Worm (Caenorhabditis elegans): ENCODE results near the gene ugt-4.

Gene ugt-4

DNA sequence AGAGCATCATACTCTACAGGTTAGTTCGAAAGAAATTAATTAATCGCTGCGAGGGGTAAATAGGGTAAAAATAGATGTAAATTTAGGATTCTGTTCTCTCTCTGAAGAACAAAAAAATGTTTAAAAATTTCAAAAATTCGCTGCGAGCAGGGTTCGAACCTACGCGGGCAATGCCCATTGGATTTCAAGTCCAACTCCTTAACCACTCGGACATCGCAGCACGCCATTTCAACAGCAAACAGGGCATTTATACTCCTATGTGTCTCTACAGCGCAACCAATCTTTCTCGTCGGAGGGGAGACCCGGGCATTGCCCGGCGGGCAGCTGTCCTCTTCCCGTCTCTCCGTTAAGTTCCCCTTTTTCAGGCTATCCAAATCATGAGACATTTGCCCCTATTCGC, 14.9 kb downstream of the ugt-4 start (continued):
- TF ChIP-seq ama-1 (optimal IDR thresholded peaks at IDR 0.05), result no peak
- no peak for TF ChIP-seq nhr-23 (tag; optimal IDR thresholded peaks at IDR 0.05)
- peak; percentile 70 for TF ChIP-seq nhr-129 (tag; optimal IDR thresholded peaks at IDR 0.05)
- TF ChIP-seq sem-4 (tag; optimal IDR thresholded peaks at IDR 0.05), result no peak
- no peak for TF ChIP-seq mab-5 (tag; optimal IDR thresholded peaks at IDR 0.05)
- no peak for TF ChIP-seq nhr-6 (tag; optimal IDR thresholded peaks at IDR 0.05)

DNA sequence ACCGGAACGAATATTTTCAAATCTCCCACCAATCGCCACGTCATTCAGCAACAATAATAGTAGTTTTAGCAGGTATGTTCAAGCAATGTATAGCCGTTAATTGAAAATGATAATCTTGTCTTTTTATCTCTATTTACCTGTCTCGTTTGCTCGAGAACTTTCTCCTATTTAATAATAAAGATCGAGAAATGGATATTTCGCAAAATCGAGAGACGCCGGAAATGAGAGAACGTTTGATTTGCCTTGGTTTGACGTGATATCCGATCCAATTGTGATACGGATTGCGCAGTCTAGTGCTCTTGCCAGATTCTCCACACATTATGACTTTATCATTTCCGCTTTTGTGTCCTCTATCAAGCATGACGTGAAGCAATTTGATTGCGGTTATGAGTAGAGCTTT, 21.3 kb downstream of the ugt-4 start:
- TF ChIP-seq sem-4 (tag; optimal IDR thresholded peaks at IDR 0.05) (no peak), nhr-23 (tag; optimal IDR thresholded peaks at IDR 0.05) (no peak), peb-1 (tag; optimal IDR thresholded peaks at IDR 0.05) (no peak), nhr-10 (tag; optimal IDR thresholded peaks at IDR 0.05) (no peak), crh-2 (tag; optimal IDR thresholded peaks at IDR 0.05) (no peak), ztf-11 (tag; optimal IDR thresholded peaks at IDR 0.05) (no peak), ceh-82 (tag; optimal IDR thresholded peaks at IDR 0.05) (no peak), ztf-4 (tag; optimal IDR thresholded peaks at IDR 0.05) (no peak), unc-62 (GFP tag; optimal IDR thresholded peaks at IDR 0.05) (no peak), ztf-1 (GFP tag; conservative IDR thresholded peaks at IDR 0.05) (no peak), blmp-1 (tag; optimal IDR thresholded peaks at IDR 0.05; ENCODE audit: insufficient read depth) (no peak), nhr-21 (tag; optimal IDR thresholded peaks at IDR 0.05) (no peak)

- TF ChIP-seq elt-3 (tag; optimal IDR thresholded peaks at IDR 0.05) (no peak), nhr-6 (tag; optimal IDR thresholded peaks at IDR 0.05) (no peak), blmp-1 (tag; optimal IDR thresholded peaks at IDR 0.05; ENCODE audit: insufficient read depth) (no peak), alr-1 (tag; optimal IDR thresholded peaks at IDR 0.05) (no peak), unc-39 (tag; optimal IDR thresholded peaks at IDR 0.05) (no peak), nhr-10 (tag; optimal IDR thresholded peaks at IDR 0.05) (no peak), fos-1 (tag; optimal IDR thresholded peaks at IDR 0.05) (no peak), sma-3 (GFP tag; optimal IDR thresholded peaks at IDR 0.05) (no peak), zag-1 (tag; optimal IDR thresholded peaks at IDR 0.05) (no peak), nhr-23 (tag; optimal IDR thresholded peaks at IDR 0.05) (no peak), ceh-82 (tag; optimal IDR thresholded peaks at IDR 0.05) (no peak), ama-1 (optimal IDR thresholded peaks at IDR 0.05) (no peak), Y55F3AM.14 (GFP tag; optimal IDR thresholded peaks at IDR 0.05) (no peak), F13H6.1 (tag; optimal IDR thresholded peaks at IDR 0.05) (no peak), skn-1 (tag; optimal IDR thresholded peaks at IDR 0.05) (no peak), unc-55 (GFP tag; optimal IDR thresholded peaks at IDR 0.05) (no peak), dmd-4 (tag; optimal IDR thresholded peaks at IDR 0.05) (no peak), ztf-1 (GFP tag; conservative IDR thresholded peaks at IDR 0.05) (no peak), sma-9 (GFP tag; optimal IDR thresholded peaks at IDR 0.05) (no peak), sma-9 (tag; optimal IDR thresholded peaks at IDR 0.05) (no peak)
Observed at ce11 chrV:12773222-12773621, 21.9 kb downstream of the ugt-4 start, which contains the start of gene ZC455.1. Gene ZC455.1, plus strand, starts transcription at chrV:12773522.

DNA sequence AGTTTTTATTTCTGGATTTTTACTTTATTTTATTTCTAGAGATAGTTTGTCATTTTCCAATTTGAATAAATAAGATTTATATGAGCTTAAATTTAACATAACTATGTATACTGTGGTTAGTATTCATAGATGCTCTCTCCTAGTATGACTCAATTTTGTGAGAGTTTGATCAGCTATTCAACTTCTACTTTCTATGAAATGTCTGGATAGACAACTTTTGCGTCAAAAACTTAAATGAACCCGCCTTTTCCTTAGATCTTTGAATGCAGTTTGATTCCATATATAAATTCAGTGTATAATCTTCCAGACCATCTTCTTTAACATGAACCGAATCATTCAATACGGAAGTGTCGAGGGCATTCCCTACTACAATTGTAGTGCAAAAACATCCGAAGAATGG, 26.2 kb downstream of the ugt-4 start, which contains the start of gene srt-43:
TSS of gene srt-43 (plus strand) at position 301 of the 400 bp plus-strand sequence.
- TF ChIP-seq ztf-4 (tag; optimal IDR thresholded peaks at IDR 0.05), result no peak
- no peak for TF ChIP-seq nhr-23 (tag; optimal IDR thresholded peaks at IDR 0.05)
- no peak for TF ChIP-seq nhr-10 (tag; optimal IDR thresholded peaks at IDR 0.05)
- no peak for TF ChIP-seq sem-4 (tag; optimal IDR thresholded peaks at IDR 0.05)
- TF ChIP-seq mbf-1 (tag; optimal IDR thresholded peaks at IDR 0.05), result no peak
- no peak for TF ChIP-seq F13H6.1 (tag; optimal IDR thresholded peaks at IDR 0.05)
- TF ChIP-seq sma-3 (GFP tag; optimal IDR thresholded peaks at IDR 0.05), result no peak
- TF ChIP-seq fos-1 (tag; optimal IDR thresholded peaks at IDR 0.05), result no peak
- no peak for TF ChIP-seq elt-3 (tag; optimal IDR thresholded peaks at IDR 0.05)
- TF ChIP-seq nhr-12 (tag; optimal IDR thresholded peaks at IDR 0.05), result no peak
- no peak for TF ChIP-seq lin-13 (GFP tag; optimal IDR thresholded peaks at IDR 0.05)
- TF ChIP-seq unc-55 (GFP tag; optimal IDR thresholded peaks at IDR 0.05), result no peak
- no peak for TF ChIP-seq elt-1 (tag; optimal IDR thresholded peaks at IDR 0.05)
- no peak for TF ChIP-seq crh-2 (tag; optimal IDR thresholded peaks at IDR 0.05)
- TF ChIP-seq ama-1 (optimal IDR thresholded peaks at IDR 0.05), result no peak
- no peak for TF ChIP-seq aly-2 (tag; optimal IDR thresholded peaks at IDR 0.05)
- no peak for TF ChIP-seq nhr-129 (tag; optimal IDR thresholded peaks at IDR 0.05)

DNA sequence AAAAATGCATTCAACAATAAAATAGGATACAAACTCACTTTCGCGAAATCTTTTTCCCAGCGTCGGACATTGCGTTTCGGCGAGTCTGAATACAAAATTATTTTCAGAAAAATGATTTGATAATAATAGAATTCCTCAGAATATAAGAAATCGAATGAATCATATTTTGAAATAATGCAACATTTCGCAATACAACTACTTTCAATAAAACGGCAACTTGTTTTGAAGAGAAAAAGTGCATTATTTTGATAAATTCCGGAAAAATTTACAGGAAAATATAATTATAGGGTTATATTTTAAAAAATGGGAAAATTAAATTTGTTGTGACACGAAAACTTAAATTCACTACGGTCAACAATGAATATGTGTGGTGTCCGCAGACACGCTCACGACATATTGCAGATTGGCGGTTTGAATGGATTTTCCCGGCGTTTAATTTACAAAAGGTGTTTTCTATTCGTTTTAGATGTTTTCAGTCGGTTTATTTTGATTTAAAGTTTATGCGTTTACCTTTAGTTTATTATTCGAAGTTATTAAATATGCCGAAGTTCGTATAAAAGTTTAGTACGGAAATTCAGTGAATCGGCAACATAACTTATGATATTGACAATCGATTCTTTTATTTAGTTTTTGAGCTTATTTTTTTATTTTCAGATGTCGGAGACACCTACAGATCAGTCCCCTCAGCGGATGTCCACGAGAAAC, 31.7 kb downstream of the ugt-4 start, which contains the start of the genes abcf-1 and scc-3:
TSS of gene abcf-1 (minus strand) at position 85 of the 705 bp plus-strand sequence.
TSS of gene scc-3 (plus strand) at position 655 of the 705 bp plus-strand sequence.
- TF ChIP-seq nhr-129 (tag; optimal IDR thresholded peaks at IDR 0.05) (peak; percentile 76), C34F6.9 (tag; optimal IDR thresholded peaks at IDR 0.05) (peak; percentile 61), crh-2 (tag; optimal IDR thresholded peaks at IDR 0.05) (peak; percentile 35), lsy-2 (tag; optimal IDR thresholded peaks at IDR 0.05) (peak; percentile 56 to 97), skn-1 (tag; optimal IDR thresholded peaks at IDR 0.05) (no peak)
